Worm (Caenorhabditis elegans) whole organism, young adult: Measurements from ENCODE around the gene T26H8.5.
"Not testable (repeated sequence)": the region's sequence is repeated elsewhere in the genome, so short reads cannot be mapped to it uniquely, and the experiment has no call there.

Experiments used
- Y95B8A.8 ChIP-seq: fragments of 200-800 bp; sonication (Bioruptor generic); IDR thresholded peaks from 2 replicates; pipeline ENCODE4 v1.3.6; 2022; ENCODE audit warnings: missing genetic modification reagents, missing genetic modification characterization, missing compliant biosample characterization
- sea-2 ChIP-seq: fragments of 200-800 bp; sonication (Bioruptor generic); IDR thresholded peaks from 2 replicates; pipeline ENCODE4 v1.3.6; 2022; ENCODE audit warnings: missing genetic modification characterization, missing compliant biosample characterization
- unc-62 ChIP-seq: fragments of 150-350 bp; optimal IDR thresholded peaks from 2 replicates; lab custom pipeline; 2014; ENCODE audit warnings: missing biosample characterization, missing genetic modification reagents, missing genetic modification characterization

T26H8.5 gene

ce11 chrV:15256669-15257068 lies 48.7 kb downstream of the T26H8.5 start, which contains the start of gene srsx-39:
TSS of gene srsx-39 (minus strand) at chrV:15256769.
- not testable (repeated sequence) for TF ChIP-seq sea-2 (GFP tag; lab: Robert Waterston, UW); Y95B8A.8 (GFP tag; lab: Robert Waterston, UW); unc-62 (GFP tag; lab: Kevin White, UChicago)
